Worm (Caenorhabditis elegans): ENCODE data around the gene rps-27.
A peak's percentile ranks its signal among the peaks of the same experiment; 100 is the strongest.

Gene rps-27

ce11 chrV:122249-122648 is 18.4 kb upstream of the rps-27 start:
- TF ChIP-seq ama-1 (optimal IDR thresholded peaks at IDR 0.05) (no peak), tbx-11 (GFP tag; IDR thresholded peaks at IDR 0.05) (no peak), sea-1 (GFP tag; conservative IDR thresholded peaks at IDR 0.05) (no peak), aly-1 (tag; optimal IDR thresholded peaks at IDR 0.05) (no peak), hnd-1 (tag; optimal IDR thresholded peaks at IDR 0.05) (no peak), ceh-36 (tag; optimal IDR thresholded peaks at IDR 0.05) (no peak)

ce11 chrV:117312-117711 is 13.4 kb upstream of the rps-27 start:
- no peak for TF ChIP-seq ets-7 (tag; optimal IDR thresholded peaks at IDR 0.05)
- TF ChIP-seq hmg-4 (GFP tag; optimal IDR thresholded peaks at IDR 0.05) = no peak
- no peak for TF ChIP-seq F13C5.2 (tag; optimal IDR thresholded peaks at IDR 0.05)
- TF ChIP-seq hmbx-1 (tag; optimal IDR thresholded peaks at IDR 0.05) = no peak
- no peak for TF ChIP-seq flt-1 (GFP tag; IDR thresholded peaks at IDR 0.05)

ce11 chrV:116243-116642 is 12.4 kb upstream of the rps-27 start:
- no peak for TF ChIP-seq B0310.2 (tag; optimal IDR thresholded peaks at IDR 0.05)
- TF ChIP-seq scrt-1 (GFP tag; IDR thresholded peaks at IDR 0.05) = peak; percentile 56; the same call in 1 of the 2 replicates

- TF ChIP-seq flt-1 (GFP tag; IDR thresholded peaks at IDR 0.05) (no peak), pes-1 (GFP tag; IDR thresholded peaks at IDR 0.05) (no peak), F13C5.2 (tag; optimal IDR thresholded peaks at IDR 0.05) (peak; percentile 32), hmg-4 (GFP tag; optimal IDR thresholded peaks at IDR 0.05) (peak; percentile 27), scrt-1 (GFP tag; IDR thresholded peaks at IDR 0.05) (peak; percentile 22; the same call in 1 of the 2 replicates)
These were observed 597 bp upstream of the rps-27 start, which contains the start of gene picd-1 for ce11 chrV:104474-104873. Gene picd-1, plus strand, starts transcription at chrV:104825.

ce11 chrV:103043-103702 is 704 bp downstream of the rps-27 start:
- TF ChIP-seq F13C5.2 (tag; optimal IDR thresholded peaks at IDR 0.05) = no peak
- no peak for TF ChIP-seq hmbx-1 (tag; optimal IDR thresholded peaks at IDR 0.05)
- no peak for TF ChIP-seq ets-7 (tag; optimal IDR thresholded peaks at IDR 0.05)
- no peak for TF ChIP-seq pes-1 (GFP tag; IDR thresholded peaks at IDR 0.05)
- no peak for TF ChIP-seq tbx-11 (GFP tag; IDR thresholded peaks at IDR 0.05)
- no peak for TF ChIP-seq ceh-36 (tag; optimal IDR thresholded peaks at IDR 0.05)
- no peak for TF ChIP-seq tra-4 (tag; optimal IDR thresholded peaks at IDR 0.05)
- TF ChIP-seq tbx-37 (GFP tag; conservative IDR thresholded peaks at IDR 0.05) = no peak
- no peak for TF ChIP-seq scrt-1 (GFP tag; IDR thresholded peaks at IDR 0.05)
- TF ChIP-seq sea-1 (GFP tag; conservative IDR thresholded peaks at IDR 0.05) = no peak
- no peak for TF ChIP-seq ama-1 (optimal IDR thresholded peaks at IDR 0.05)
- TF ChIP-seq hmg-4 (GFP tag; optimal IDR thresholded peaks at IDR 0.05) = no peak
- TF ChIP-seq B0310.2 (tag; optimal IDR thresholded peaks at IDR 0.05) = no peak
- TF ChIP-seq aly-1 (tag; optimal IDR thresholded peaks at IDR 0.05) = no peak
- no peak for TF ChIP-seq hnd-1 (tag; optimal IDR thresholded peaks at IDR 0.05)
- TF ChIP-seq ceh-13 (GFP tag; optimal IDR thresholded peaks at IDR 0.05) = no peak

- TF ChIP-seq ceh-13 (GFP tag; optimal IDR thresholded peaks at IDR 0.05) (no peak), aly-1 (tag; optimal IDR thresholded peaks at IDR 0.05) (no peak), tbx-37 (GFP tag; conservative IDR thresholded peaks at IDR 0.05) (no peak), sea-1 (GFP tag; conservative IDR thresholded peaks at IDR 0.05) (no peak)
These were observed 1.7 kb downstream of the rps-27 start for ce11 chrV:102165-102564.

- no peak for TF ChIP-seq ets-7 (tag; optimal IDR thresholded peaks at IDR 0.05)
These were observed 20.1 kb downstream of the rps-27 start, which contains the start of gene daam-1 for ce11 chrV:83732-84131. Gene daam-1, minus strand, starts transcription at chrV:83832.

- TF ChIP-seq ceh-36 (tag; optimal IDR thresholded peaks at IDR 0.05) (no peak), ets-7 (tag; optimal IDR thresholded peaks at IDR 0.05) (no peak), B0310.2 (tag; optimal IDR thresholded peaks at IDR 0.05) (no peak), sea-1 (GFP tag; conservative IDR thresholded peaks at IDR 0.05) (no peak), ceh-13 (GFP tag; optimal IDR thresholded peaks at IDR 0.05) (no peak), scrt-1 (GFP tag; IDR thresholded peaks at IDR 0.05) (no peak), F13C5.2 (tag; optimal IDR thresholded peaks at IDR 0.05) (no peak), hmbx-1 (tag; optimal IDR thresholded peaks at IDR 0.05) (no peak), tbx-11 (GFP tag; IDR thresholded peaks at IDR 0.05) (no peak), tbx-37 (GFP tag; conservative IDR thresholded peaks at IDR 0.05) (no peak), flt-1 (GFP tag; IDR thresholded peaks at IDR 0.05) (no peak), tra-4 (tag; optimal IDR thresholded peaks at IDR 0.05) (no peak), pes-1 (GFP tag; IDR thresholded peaks at IDR 0.05) (no peak), hnd-1 (tag; optimal IDR thresholded peaks at IDR 0.05) (no peak), aly-1 (tag; optimal IDR thresholded peaks at IDR 0.05) (no peak)
These were observed 35.8 kb downstream of the rps-27 start for ce11 chrV:68112-68511.

ce11 chrV:66506-66905 is 37.4 kb downstream of the rps-27 start:
- TF ChIP-seq tbx-37 (GFP tag; conservative IDR thresholded peaks at IDR 0.05) = no peak
- TF ChIP-seq ets-7 (tag; optimal IDR thresholded peaks at IDR 0.05) = no peak
- no peak for TF ChIP-seq tra-4 (tag; optimal IDR thresholded peaks at IDR 0.05)
- TF ChIP-seq ama-1 (optimal IDR thresholded peaks at IDR 0.05) = no peak
- TF ChIP-seq sea-1 (GFP tag; conservative IDR thresholded peaks at IDR 0.05) = no peak
- TF ChIP-seq B0310.2 (tag; optimal IDR thresholded peaks at IDR 0.05) = no peak
- TF ChIP-seq tbx-11 (GFP tag; IDR thresholded peaks at IDR 0.05) = no peak
- TF ChIP-seq hnd-1 (tag; optimal IDR thresholded peaks at IDR 0.05) = no peak
- TF ChIP-seq ceh-36 (tag; optimal IDR thresholded peaks at IDR 0.05) = no peak
- TF ChIP-seq aly-1 (tag; optimal IDR thresholded peaks at IDR 0.05) = no peak
- no peak for TF ChIP-seq hmbx-1 (tag; optimal IDR thresholded peaks at IDR 0.05)
- no peak for TF ChIP-seq ceh-13 (GFP tag; optimal IDR thresholded peaks at IDR 0.05)
- no peak for TF ChIP-seq hmg-4 (GFP tag; optimal IDR thresholded peaks at IDR 0.05)
- TF ChIP-seq F13C5.2 (tag; optimal IDR thresholded peaks at IDR 0.05) = no peak
- TF ChIP-seq pes-1 (GFP tag; IDR thresholded peaks at IDR 0.05) = no peak
- no peak for TF ChIP-seq flt-1 (GFP tag; IDR thresholded peaks at IDR 0.05)
- no peak for TF ChIP-seq scrt-1 (GFP tag; IDR thresholded peaks at IDR 0.05)

Measured in whole organism, early embryonic.